Worm (Caenorhabditis elegans) whole organism, L1 larva: Measurements from ENCODE around the gene srz-19.

Experiments
- ama-1 ChIP-seq: fragments of 150-350 bp; optimal IDR thresholded peaks from 2 replicates; lab custom pipeline; 2014
- elt-3 ChIP-seq, 6 experiments: fragments of 150-350 bp in 1 of 6; sonication (generic microtip); optimal IDR thresholded peaks; 2 replicates each; lab custom pipeline; 2017 to 2018; ENCODE audit warnings: missing biosample characterization in 6 of 6, missing genetic modification characterization in 6 of 6, inconsistent platforms in 1 of 6
- mep-1 ChIP-seq: fragments of 150-350 bp; optimal IDR thresholded peaks from 2 replicates; lab custom pipeline; 2014; ENCODE audit warnings: missing biosample characterization, missing genetic modification characterization
- nhr-237 ChIP-seq: fragments of 150-350 bp; optimal IDR thresholded peaks from 2 replicates; lab custom pipeline; 2014; ENCODE audit warnings: missing biosample characterization, missing genetic modification characterization
- rnt-1 ChIP-seq: sonication (generic microtip); optimal IDR thresholded peaks from 2 replicates; lab custom pipeline; 2016; ENCODE audit warnings: mild to moderate bottlenecking, missing genetic modification characterization, moderate library complexity, missing compliant biosample characterization
- skn-1 ChIP-seq: fragments of 150-350 bp; optimal IDR thresholded peaks from 2 replicates; lab custom pipeline; 2014; ENCODE audit warnings: missing biosample characterization, missing genetic modification characterization
- unc-62 ChIP-seq: fragments of 150-350 bp; optimal IDR thresholded peaks from 2 replicates; lab custom pipeline; 2014; ENCODE audit warnings: missing biosample characterization, missing genetic modification reagents, missing genetic modification characterization
- vab-15 ChIP-seq: sonication (generic microtip); optimal IDR thresholded peaks from 2 replicates; lab custom pipeline; 2017; ENCODE audit warnings: missing genotype, mild to moderate bottlenecking, missing genetic modification characterization, missing compliant biosample characterization

DNA sequence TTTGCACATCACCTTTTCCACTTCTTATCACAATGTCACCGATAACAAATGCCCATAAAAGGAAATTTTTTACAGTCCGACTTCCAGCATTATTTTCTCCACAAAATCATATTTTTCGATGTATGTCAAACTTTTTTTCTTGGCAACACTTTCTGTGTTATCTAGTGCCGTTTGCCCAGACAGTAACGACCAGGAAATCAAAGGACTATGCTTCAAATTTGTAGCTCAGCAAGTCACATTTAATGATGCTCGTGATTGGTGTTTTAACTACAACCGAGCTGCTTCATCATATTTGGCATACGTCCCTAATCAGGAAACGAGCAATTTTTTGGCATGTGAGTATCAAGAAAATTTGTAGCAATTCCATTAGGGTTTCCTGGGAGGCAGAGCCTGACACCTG is 43.9 kb downstream of the srz-19 start:
- TF ChIP-seq nhr-237 (tag; lab: Kevin White, UChicago) (no peak), ama-1 (lab: Kevin White, UChicago) (no peak), vab-15 (no peak), rnt-1 (tag; lab: Kevin White, UChicago) (no peak), skn-1 (tag; lab: Kevin White, UChicago) (no peak), unc-62 (GFP tag; lab: Kevin White, UChicago) (no peak), mep-1 (tag; lab: Kevin White, UChicago) (no peak), elt-3 (tag; optimal IDR thresholded peaks at IDR 0.05; lab: Kevin White, UChicago) (no peak)
